Fruit fly (Drosophila melanogaster) Kc167 (cell line): ENCODE data around the gene bru3.

Experiments used
- Myc ChIP-seq: fragments of >200 bp; optimal IDR thresholded peaks from 2 replicates; lab custom pipeline; 2017; ENCODE audit warnings: missing external identifiers
- Sin3A ChIP-seq: fragments of >200 bp; optimal IDR thresholded peaks from 2 replicates; lab custom pipeline; 2018; ENCODE audit warnings: missing external identifiers
- h ChIP-seq: fragments of >200 bp; optimal IDR thresholded peaks from 3 replicates; lab custom pipeline; 2018; ENCODE audit warnings: missing external identifiers
- insv ChIP-seq: fragments of >200 bp; optimal IDR thresholded peaks from 3 replicates; lab custom pipeline; 2018; ENCODE audit warnings: missing external identifiers
- psq ChIP-seq: fragments of >200 bp; optimal IDR thresholded peaks from 2 replicates; lab custom pipeline; 2017; ENCODE audit warnings: missing external identifiers
- ttk ChIP-seq: sonication (Bioruptor generic); optimal IDR thresholded peaks from 2 replicates; lab custom pipeline; 2017; ENCODE audit warnings: missing external identifiers

bru3 gene

dm6 chr3L:13674722-13675121, 128.5 kb downstream of the bru3 start:
- no peak for TF ChIP-seq ttk (lab: Kevin White, UChicago)
- TF ChIP-seq Sin3A (lab: Kevin White, UChicago), result no peak
- no peak for TF ChIP-seq insv (lab: Kevin White, UChicago)
- no peak for TF ChIP-seq Myc (lab: Kevin White, UChicago)
- TF ChIP-seq h (lab: Kevin White, UChicago), result no peak
- no peak for TF ChIP-seq psq (lab: Kevin White, UChicago)

dm6 chr3L:13673625-13674024, 129.6 kb downstream of the bru3 start:
- TF ChIP-seq psq (lab: Kevin White, UChicago) (no peak), Myc (lab: Kevin White, UChicago) (no peak), h (lab: Kevin White, UChicago) (no peak), insv (lab: Kevin White, UChicago) (no peak)

- TF ChIP-seq insv (lab: Kevin White, UChicago) (no peak), psq (lab: Kevin White, UChicago) (no peak), Myc (lab: Kevin White, UChicago) (no peak), ttk (lab: Kevin White, UChicago) (no peak), Sin3A (lab: Kevin White, UChicago) (no peak), h (lab: Kevin White, UChicago) (no peak)
Observed at dm6 chr3L:13666680-13667671, 136.2 kb downstream of the bru3 start.

- TF ChIP-seq ttk (lab: Kevin White, UChicago), result no peak
- TF ChIP-seq psq (lab: Kevin White, UChicago), result no peak
- no peak for TF ChIP-seq insv (lab: Kevin White, UChicago)
- TF ChIP-seq Myc (lab: Kevin White, UChicago), result no peak
- no peak for TF ChIP-seq Sin3A (lab: Kevin White, UChicago)
- TF ChIP-seq h (lab: Kevin White, UChicago), result no peak
Observed at dm6 chr3L:13662567-13663146, 140.5 kb downstream of the bru3 start.

- TF ChIP-seq insv (lab: Kevin White, UChicago) (no peak), psq (lab: Kevin White, UChicago) (no peak), ttk (lab: Kevin White, UChicago) (no peak), h (lab: Kevin White, UChicago) (no peak), Myc (lab: Kevin White, UChicago) (no peak), Sin3A (lab: Kevin White, UChicago) (no peak)
Observed at dm6 chr3L:13660582-13660981, 142.6 kb downstream of the bru3 start.

- TF ChIP-seq h (lab: Kevin White, UChicago), result no peak
- TF ChIP-seq ttk (lab: Kevin White, UChicago), result no peak
- no peak for TF ChIP-seq Myc (lab: Kevin White, UChicago)
- no peak for TF ChIP-seq psq (lab: Kevin White, UChicago)
- TF ChIP-seq insv (lab: Kevin White, UChicago), result no peak
- TF ChIP-seq Sin3A (lab: Kevin White, UChicago), result no peak
Observed at dm6 chr3L:13660030-13660429, 143.2 kb downstream of the bru3 start.

- TF ChIP-seq psq (lab: Kevin White, UChicago) (no peak), h (lab: Kevin White, UChicago) (no peak), ttk (lab: Kevin White, UChicago) (no peak), Sin3A (lab: Kevin White, UChicago) (no peak), Myc (lab: Kevin White, UChicago) (no peak), insv (lab: Kevin White, UChicago) (no peak)
Observed at dm6 chr3L:13658700-13659099, 144.5 kb downstream of the bru3 start.

dm6 chr3L:13648014-13648413, 155.2 kb downstream of the bru3 start:
- no peak for TF ChIP-seq psq (lab: Kevin White, UChicago)
- no peak for TF ChIP-seq Sin3A (lab: Kevin White, UChicago)
- TF ChIP-seq Myc (lab: Kevin White, UChicago), result no peak
- no peak for TF ChIP-seq insv (lab: Kevin White, UChicago)
- no peak for TF ChIP-seq ttk (lab: Kevin White, UChicago)
- no peak for TF ChIP-seq h (lab: Kevin White, UChicago)

- TF ChIP-seq insv (lab: Kevin White, UChicago) (no peak), h (lab: Kevin White, UChicago) (no peak), Sin3A (lab: Kevin White, UChicago) (no peak), ttk (lab: Kevin White, UChicago) (no peak), psq (lab: Kevin White, UChicago) (no peak), Myc (lab: Kevin White, UChicago) (no peak)
Observed at dm6 chr3L:13646044-13646443, 157.2 kb downstream of the bru3 start.

- no peak for TF ChIP-seq psq (lab: Kevin White, UChicago)
- no peak for TF ChIP-seq insv (lab: Kevin White, UChicago)
- TF ChIP-seq h (lab: Kevin White, UChicago), result no peak
- TF ChIP-seq Sin3A (lab: Kevin White, UChicago), result no peak
- TF ChIP-seq ttk (lab: Kevin White, UChicago), result no peak
- TF ChIP-seq Myc (lab: Kevin White, UChicago), result no peak
Observed at dm6 chr3L:13645299-13645698, 157.9 kb downstream of the bru3 start.

dm6 chr3L:13622780-13623179, 180.4 kb downstream of the bru3 start:
- TF ChIP-seq h (lab: Kevin White, UChicago) (no peak), Sin3A (lab: Kevin White, UChicago) (no peak), Myc (lab: Kevin White, UChicago) (no peak), insv (lab: Kevin White, UChicago) (no peak), psq (lab: Kevin White, UChicago) (no peak), ttk (lab: Kevin White, UChicago) (no peak)
